Fruit fly (Drosophila melanogaster) whole organism, wandering third instar larva: Measurements from ENCODE around the gene RpLP1.

Source experiments
- Abd-B ChIP-seq: fragments of >200 bp; optimal IDR thresholded peaks from 2 replicates; lab custom pipeline; 2017; ENCODE audit warnings: missing biosample characterization, missing genetic modification characterization
- CG32264 ChIP-seq: fragments of 200-800 bp; sonication (Bioruptor generic); optimal IDR thresholded peaks from 2 replicates; lab custom pipeline; 2016; ENCODE audit warnings: missing biosample characterization, missing genetic modification characterization
- CG9705 ChIP-seq: fragments of 200-800 bp; sonication (Bioruptor generic); optimal IDR thresholded peaks from 2 replicates; lab custom pipeline; 2018; ENCODE audit warnings: missing biosample characterization, mild to moderate bottlenecking, missing genetic modification characterization
- CrebA ChIP-seq: fragments of 200-800 bp; sonication (Bioruptor generic); optimal IDR thresholded peaks from 2 replicates; lab custom pipeline; 2016; ENCODE audit warnings: missing biosample characterization, mild to moderate bottlenecking, missing genetic modification characterization, borderline replicate concordance
- Dfd ChIP-seq: fragments of >200 bp; optimal IDR thresholded peaks from 2 replicates; lab custom pipeline; 2017; ENCODE audit warnings: missing biosample characterization, missing genetic modification characterization
- Dif ChIP-seq: fragments of 200-275, 200-300 bp; sonication (Bioruptor generic); optimal IDR thresholded peaks from 2 replicates; lab custom pipeline; 2018; ENCODE audit warnings: missing biosample characterization, missing genetic modification characterization; ENCODE audit not compliant: partially characterized antibody
- GATAd ChIP-seq: sonication (Bioruptor generic); optimal IDR thresholded peaks from 2 replicates; lab custom pipeline; 2016; ENCODE audit warnings: missing biosample characterization, missing genetic modification characterization
- HLH106 ChIP-seq: fragments of 200-800 bp; optimal IDR thresholded peaks from 3 replicates; lab custom pipeline; 2019; ENCODE audit warnings: missing biosample characterization, mild to moderate bottlenecking, missing genetic modification characterization, moderate library complexity
- Hnf4 ChIP-seq: fragments of 200-800 bp; sonication (Bioruptor generic); optimal IDR thresholded peaks from 2 replicates; lab custom pipeline; 2016; ENCODE audit warnings: missing biosample characterization, mild to moderate bottlenecking, missing genetic modification characterization
- Hr78 ChIP-seq: fragments of >200 bp; optimal IDR thresholded peaks from 2 replicates; lab custom pipeline; 2017; ENCODE audit warnings: missing biosample characterization, missing genetic modification characterization
- Hr83 ChIP-seq: fragments of 200-300 bp; sonication (Bioruptor generic); optimal IDR thresholded peaks from 2 replicates; lab custom pipeline; 2016; ENCODE audit warnings: missing biosample characterization, mild to moderate bottlenecking, missing genetic modification characterization, moderate library complexity; ENCODE audit not compliant: poor library complexity, severe bottlenecking
- Jra ChIP-seq: sonication (Bioruptor generic); optimal IDR thresholded peaks from 2 replicates; lab custom pipeline; 2016; ENCODE audit warnings: missing biosample characterization, missing genetic modification characterization
- Mio ChIP-seq: sonication (Bioruptor generic); optimal IDR thresholded peaks from 2 replicates; lab custom pipeline; 2016; ENCODE audit warnings: missing biosample characterization, missing genetic modification characterization
- Myc ChIP-seq: fragments of >200 bp; optimal IDR thresholded peaks from 2 replicates; lab custom pipeline; 2017
- N ChIP-seq: fragments of >200 bp; optimal IDR thresholded peaks from 2 replicates; lab custom pipeline; 2018; ENCODE audit warnings: missing biosample characterization, missing external identifiers, missing genetic modification characterization
- OdsH ChIP-seq: fragments of 200-800 bp; sonication (Bioruptor generic); optimal IDR thresholded peaks from 2 replicates; lab custom pipeline; 2016; ENCODE audit warnings: missing biosample characterization, mild to moderate bottlenecking, missing genetic modification characterization
- Rel ChIP-seq, 2 experiments: fragments of 200-800 bp; sonication (Bioruptor generic) in 1 of 2; optimal IDR thresholded peaks; 2 replicates in 1 of 2; 3 replicates in 1 of 2; lab custom pipeline; 2016 to 2019; ENCODE audit warnings: mild to moderate bottlenecking in 2 of 2, missing biosample characterization in 2 of 2, missing genetic modification characterization in 2 of 2, moderate library complexity in 1 of 2
- Sp1 ChIP-seq: fragments of 200-800 bp; sonication (Bioruptor generic); optimal IDR thresholded peaks from 3 replicates; lab custom pipeline; 2019; ENCODE audit warnings: missing biosample characterization, mild to moderate bottlenecking, missing genetic modification characterization, moderate library complexity
- Vsx2 ChIP-seq: fragments of 200-300, 225-300 bp; sonication (Bioruptor generic); optimal IDR thresholded peaks from 2 replicates; lab custom pipeline; 2018; ENCODE audit warnings: missing biosample characterization, missing genetic modification characterization; ENCODE audit not compliant: partially characterized antibody
- br ChIP-seq: fragments of 200-800 bp; sonication (Bioruptor generic); optimal IDR thresholded peaks from 2 replicates; lab custom pipeline; 2016; ENCODE audit warnings: missing biosample characterization, missing genetic modification characterization
- brk ChIP-seq: fragments of 200-800 bp; sonication (Bioruptor generic); optimal IDR thresholded peaks from 2 replicates; lab custom pipeline; 2016; ENCODE audit warnings: missing biosample characterization, mild to moderate bottlenecking, missing genetic modification characterization
- dl ChIP-seq, 2 experiments: fragments of 175-275, 200-275 bp in 1 of 2; fragments of 200-275 bp in 1 of 2; sonication (Bioruptor generic); optimal IDR thresholded peaks; lab custom pipeline; 2018; ENCODE audit warnings: mild to moderate bottlenecking in 2 of 2, missing biosample characterization in 2 of 2, missing genetic modification characterization in 2 of 2, moderate library complexity in 2 of 2; ENCODE audit not compliant: partially characterized antibody in 2 of 2, insufficient read depth in 1 of 2
- dmrt93B ChIP-seq: fragments of 200-800 bp; sonication (Bioruptor generic); optimal IDR thresholded peaks from 2 replicates; lab custom pipeline; 2018; ENCODE audit warnings: missing biosample characterization, mild to moderate bottlenecking, missing genetic modification characterization
- dsf ChIP-seq: sonication (Bioruptor generic); optimal IDR thresholded peaks from 2 replicates; lab custom pipeline; 2016; ENCODE audit warnings: missing biosample characterization, missing genetic modification characterization, borderline replicate concordance
- ey ChIP-seq: fragments of 200-800 bp; sonication (Bioruptor generic); optimal IDR thresholded peaks from 2 replicates; lab custom pipeline; 2016; ENCODE audit warnings: missing biosample characterization, missing genetic modification characterization
- foxo ChIP-seq, 2 experiments: fragments of 200-800 bp; sonication (Bioruptor generic); optimal IDR thresholded peaks; 2 replicates in 1 of 2; 3 replicates in 1 of 2; lab custom pipeline; 2016 to 2017; ENCODE audit warnings: missing biosample characterization in 2 of 2, missing genetic modification characterization in 2 of 2
- fru ChIP-seq: fragments of 200-800 bp; sonication (Bioruptor generic); optimal IDR thresholded peaks from 3 replicates; lab custom pipeline; 2016; ENCODE audit warnings: missing biosample characterization, mild to moderate bottlenecking, missing genetic modification characterization
- h ChIP-seq: fragments of 200-800 bp; sonication (Bioruptor generic); optimal IDR thresholded peaks from 3 replicates; lab custom pipeline; 2016; ENCODE audit warnings: missing biosample characterization, mild to moderate bottlenecking, missing genetic modification characterization
- jim ChIP-seq: fragments of 175-275, 200-325 bp; sonication (Bioruptor generic); optimal IDR thresholded peaks from 2 replicates; lab custom pipeline; 2016; ENCODE audit warnings: missing biosample characterization, mild to moderate bottlenecking, missing genetic modification characterization
- lola ChIP-seq: fragments of >200 bp; optimal IDR thresholded peaks from 2 replicates; lab custom pipeline; 2017; ENCODE audit warnings: missing biosample characterization, missing genetic modification characterization
- pan ChIP-seq: fragments of >200 bp; optimal IDR thresholded peaks from 2 replicates; lab custom pipeline; 2017
- psq ChIP-seq: fragments of 200-800 bp; sonication (Bioruptor generic); optimal IDR thresholded peaks from 3 replicates; lab custom pipeline; 2017; ENCODE audit warnings: missing biosample characterization, mild to moderate bottlenecking, missing genetic modification characterization, moderate library complexity
- rgr ChIP-seq: fragments of 200-800 bp; sonication (Bioruptor generic); optimal IDR thresholded peaks from 3 replicates; lab custom pipeline; 2016; ENCODE audit warnings: missing biosample characterization, mild to moderate bottlenecking, missing genetic modification characterization
- sage ChIP-seq: fragments of 200-800 bp; sonication (Bioruptor generic); optimal IDR thresholded peaks from 2 replicates; lab custom pipeline; 2016; ENCODE audit warnings: missing biosample characterization, mild to moderate bottlenecking, missing genetic modification characterization
- sv ChIP-seq: fragments of 200-800 bp; sonication (Bioruptor generic); optimal IDR thresholded peaks from 3 replicates; lab custom pipeline; 2016; ENCODE audit warnings: missing biosample characterization, missing genetic modification characterization
- tai ChIP-seq: sonication (Bioruptor generic); optimal IDR thresholded peaks from 2 replicates; lab custom pipeline; 2016; ENCODE audit warnings: missing biosample characterization, missing genetic modification characterization
- usp ChIP-seq: fragments of >200 bp; optimal IDR thresholded peaks from 2 replicates; lab custom pipeline; 2017; ENCODE audit warnings: missing biosample characterization, missing genetic modification characterization
- woc ChIP-seq: sonication (Bioruptor generic); optimal IDR thresholded peaks from 2 replicates; lab custom pipeline; 2016; ENCODE audit warnings: missing biosample characterization, mild to moderate bottlenecking, missing genetic modification characterization

RpLP1 gene

dm6 chr2L:419620-420184 is at the start of gene RpLP1, which contains the start of gene CG13690:
TSS of gene RpLP1 (plus strand) at chr2L:419952.
TSS of gene CG13690 (minus strand) at chr2L:419652.
- TF ChIP-seq dmrt93B (GFP tag; lab: Kevin White, UChicago) (peak; percentile 80), HLH106 (tag; lab: Kevin White, UChicago) (peak; percentile 55), jim (GFP tag; lab: Kevin White, UChicago) (no peak), woc (GFP tag; lab: Kevin White, UChicago) (peak; percentile 53), sage (GFP tag; lab: Kevin White, UChicago) (no peak), Jra (GFP tag; lab: Kevin White, UChicago) (peak; percentile 54), h (GFP tag; lab: Kevin White, UChicago) (peak; percentile 78), Vsx2 (GFP tag; lab: Kevin White, UChicago) (no peak), tai (GFP tag; lab: Kevin White, UChicago) (no peak), dsf (GFP tag; lab: Kevin White, UChicago) (peak; percentile 67), fru (GFP tag; lab: Kevin White, UChicago) (peak; percentile 65), brk (no peak), rgr (GFP tag; lab: Kevin White, UChicago) (peak; percentile 86), Myc (lab: Kevin White, UChicago) (peak; percentile 41), Hnf4 (GFP tag; lab: Kevin White, UChicago) (peak; percentile 59), ey (GFP tag; lab: Kevin White, UChicago) (peak; percentile 13), Dfd (no peak), pan (lab: Kevin White, UChicago) (no peak), OdsH (GFP tag; lab: Kevin White, UChicago) (peak; percentile 59), Abd-B (GFP tag; lab: Kevin White, UChicago) (no peak), dl (GFP tag; optimal IDR thresholded peaks at IDR 0.05; lab: Kevin White, UChicago; ENCODE audit: insufficient read depth in 1 of 2, partially characterized antibody in 2 of 2) (no peak), N (GFP tag; lab: Kevin White, UChicago) (no peak), Rel (GFP tag; optimal IDR thresholded peaks at IDR 0.05; lab: Kevin White, UChicago) (no peak), Rel (tag; optimal IDR thresholded peaks at IDR 0.05; lab: Kevin White, UChicago) (peak; percentile 47), Hr83 (GFP tag; lab: Kevin White, UChicago) (peak; percentile 79), lola (GFP tag; lab: Kevin White, UChicago) (no peak), usp (GFP tag; lab: Kevin White, UChicago) (no peak), CrebA (GFP tag; lab: Kevin White, UChicago) (no peak), foxo (GFP tag; optimal IDR thresholded peaks at IDR 0.05; lab: Kevin White, UChicago) (peak; percentile 18 to 46), GATAd (GFP tag; lab: Kevin White, UChicago) (no peak), br (GFP tag; lab: Kevin White, UChicago) (peak; percentile 74), CG32264 (GFP tag; lab: Kevin White, UChicago) (peak; percentile 55), CG9705 (GFP tag; lab: Kevin White, UChicago) (peak; percentile 59), psq (GFP tag; lab: Kevin White, UChicago) (peak; percentile 51), Mio (GFP tag; lab: Kevin White, UChicago) (no peak), Dif (GFP tag; lab: Kevin White, UChicago) (no peak), Hr78 (GFP tag; lab: Kevin White, UChicago) (no peak), Sp1 (GFP tag; lab: Kevin White, UChicago) (peak; percentile 87), sv (GFP tag; lab: Kevin White, UChicago) (peak; percentile 68)
- TF ChIP-seq, all 38 proteins: peak for 21

- no peak for TF ChIP-seq CG32264 (GFP tag; lab: Kevin White, UChicago)
- TF ChIP-seq rgr (GFP tag; lab: Kevin White, UChicago), result no peak
- no peak for TF ChIP-seq brk
- TF ChIP-seq sv (GFP tag; lab: Kevin White, UChicago), result no peak
- TF ChIP-seq CrebA (GFP tag; lab: Kevin White, UChicago), result no peak
- no peak for TF ChIP-seq dmrt93B (GFP tag; lab: Kevin White, UChicago)
- no peak for TF ChIP-seq Myc (lab: Kevin White, UChicago)
- TF ChIP-seq psq (GFP tag; lab: Kevin White, UChicago), result no peak
- TF ChIP-seq tai (GFP tag; lab: Kevin White, UChicago), result no peak
- no peak for TF ChIP-seq Sp1 (GFP tag; lab: Kevin White, UChicago)
- TF ChIP-seq Dfd, result no peak
- no peak for TF ChIP-seq Hnf4 (GFP tag; lab: Kevin White, UChicago)
- TF ChIP-seq pan (lab: Kevin White, UChicago), result no peak
- no peak for TF ChIP-seq HLH106 (tag; lab: Kevin White, UChicago)
- TF ChIP-seq lola (GFP tag; lab: Kevin White, UChicago), result no peak
- no peak for TF ChIP-seq Hr83 (GFP tag; lab: Kevin White, UChicago)
- TF ChIP-seq OdsH (GFP tag; lab: Kevin White, UChicago), result no peak
Measured at dm6 chr2L:371747-372146, 48.0 kb upstream of the RpLP1 start.
